Worm (Caenorhabditis elegans) whole organism, L3 larva: ENCODE data around the gene skr-13.

ENCODE experiments used
- R02D3.7 ChIP-seq: fragments of 150-350 bp; optimal IDR thresholded peaks from 2 replicates; lab custom pipeline; 2014; ENCODE audit warnings: missing biosample characterization, missing genetic modification characterization
- ZK546.5 ChIP-seq: sonication (generic microtip); optimal IDR thresholded peaks from 2 replicates; lab custom pipeline; 2017; ENCODE audit warnings: missing biosample characterization, missing genetic modification characterization
- aly-2 ChIP-seq: fragments of 150-350 bp; optimal IDR thresholded peaks from 2 replicates; lab custom pipeline; 2014; ENCODE audit warnings: missing biosample characterization, missing genetic modification characterization
- ama-1 ChIP-seq: fragments of 150-350 bp; optimal IDR thresholded peaks from 2 replicates; lab custom pipeline; 2018
- ceh-16 ChIP-seq: sonication (generic microtip); optimal IDR thresholded peaks from 2 replicates; lab custom pipeline; 2017; ENCODE audit warnings: missing biosample characterization, missing genetic modification characterization
- ceh-28 ChIP-seq: fragments of 150-350 bp; optimal IDR thresholded peaks from 2 replicates; lab custom pipeline; 2014; ENCODE audit warnings: missing biosample characterization, missing genetic modification reagents, missing genetic modification characterization
- ceh-82 ChIP-seq: fragments of 150-350 bp; optimal IDR thresholded peaks from 2 replicates; lab custom pipeline; 2014; ENCODE audit warnings: missing biosample characterization, missing genetic modification characterization
- ceh-9 ChIP-seq: sonication (generic microtip); optimal IDR thresholded peaks from 2 replicates; lab custom pipeline; 2018; ENCODE audit warnings: missing biosample characterization, missing genetic modification characterization
- daf-12 ChIP-seq: fragments of 150-350 bp; optimal IDR thresholded peaks from 2 replicates; lab custom pipeline; 2014; ENCODE audit warnings: missing biosample characterization, missing genetic modification reagents, missing genetic modification characterization
- egl-27 ChIP-seq: sonication (generic microtip); optimal IDR thresholded peaks from 4 replicates; lab custom pipeline; 2017; ENCODE audit warnings: missing biosample characterization, missing genetic modification reagents, missing genetic modification characterization
- egl-5 ChIP-seq: fragments of 150-350 bp; optimal IDR thresholded peaks from 2 replicates; lab custom pipeline; 2017; ENCODE audit warnings: missing biosample characterization, missing genetic modification reagents, missing genetic modification characterization, inconsistent platforms
- elt-1 ChIP-seq: fragments of 150-350 bp; optimal IDR thresholded peaks from 2 replicates; lab custom pipeline; 2014; ENCODE audit warnings: missing biosample characterization, missing genetic modification characterization
- elt-2 ChIP-seq: sonication (generic microtip); optimal IDR thresholded peaks from 2 replicates; lab custom pipeline; 2016; ENCODE audit warnings: missing genetic modification reagents, mild to moderate bottlenecking, missing genetic modification characterization, missing compliant biosample characterization
- fos-1 ChIP-seq: fragments of 150-350 bp; optimal IDR thresholded peaks from 2 replicates; lab custom pipeline; 2014; ENCODE audit warnings: missing biosample characterization, missing genetic modification characterization
- hmg-11 ChIP-seq: sonication (generic microtip); optimal IDR thresholded peaks from 2 replicates; lab custom pipeline; 2016; ENCODE audit warnings: missing genetic modification characterization, missing compliant biosample characterization
- jun-1 ChIP-seq: fragments of 150-350 bp; optimal IDR thresholded peaks from 2 replicates; lab custom pipeline; 2014; ENCODE audit warnings: missing biosample characterization, missing genetic modification reagents, missing genetic modification characterization
- lin-39 ChIP-seq: fragments of 150-350 bp; optimal IDR thresholded peaks from 2 replicates; lab custom pipeline; 2018; ENCODE audit warnings: missing biosample characterization, missing genetic modification reagents, missing genetic modification characterization
- lsy-12 ChIP-seq: sonication (generic microtip); optimal IDR thresholded peaks from 2 replicates; lab custom pipeline; 2016; ENCODE audit warnings: mild to moderate bottlenecking, missing genetic modification characterization, missing compliant biosample characterization
- nfya-1 ChIP-seq: sonication (generic microtip); optimal IDR thresholded peaks from 2 replicates; lab custom pipeline; 2017; ENCODE audit warnings: missing genetic modification characterization, mild to moderate bottlenecking, missing compliant biosample characterization, antibody characterized with exemption, moderate library complexity; ENCODE audit not compliant: insufficient read depth
- nhr-11 ChIP-seq: fragments of 150-350 bp; optimal IDR thresholded peaks from 2 replicates; lab custom pipeline; 2014; ENCODE audit warnings: missing biosample characterization, missing genetic modification characterization
- nhr-12 ChIP-seq: fragments of 150-350 bp; optimal IDR thresholded peaks from 2 replicates; lab custom pipeline; 2014; ENCODE audit warnings: missing biosample characterization, missing genetic modification characterization
- nhr-23 ChIP-seq: fragments of 150-350 bp; optimal IDR thresholded peaks from 2 replicates; lab custom pipeline; 2014; ENCODE audit warnings: missing biosample characterization, missing genetic modification reagents, missing genetic modification characterization
- nhr-25 ChIP-seq: sonication (generic microtip); optimal IDR thresholded peaks from 2 replicates; lab custom pipeline; 2017; ENCODE audit warnings: missing biosample characterization, missing genetic modification characterization
- nhr-28 ChIP-seq: fragments of 150-350 bp; optimal IDR thresholded peaks from 2 replicates; lab custom pipeline; 2014; ENCODE audit warnings: missing biosample characterization, missing genetic modification characterization
- nhr-43 ChIP-seq: sonication (generic microtip); optimal IDR thresholded peaks from 2 replicates; lab custom pipeline; 2016; ENCODE audit warnings: mild to moderate bottlenecking, missing genetic modification characterization, missing compliant biosample characterization; ENCODE audit not compliant: poor library complexity, severe bottlenecking
- nhr-76 ChIP-seq: fragments of 150-350 bp; sonication (generic microtip); optimal IDR thresholded peaks from 5 replicates; lab custom pipeline; 2014; ENCODE audit warnings: missing biosample characterization, missing genetic modification characterization
- nhr-77 ChIP-seq: fragments of 150-350 bp; optimal IDR thresholded peaks from 2 replicates; lab custom pipeline; 2014; ENCODE audit warnings: missing biosample characterization, missing genetic modification characterization
- pha-4 ChIP-seq: fragments of 150-350 bp; optimal IDR thresholded peaks from 2 replicates; lab custom pipeline; 2014; ENCODE audit warnings: missing biosample characterization, missing genetic modification reagents, missing genetic modification characterization
- pqm-1 ChIP-seq: fragments of 150-350 bp; optimal IDR thresholded peaks from 2 replicates; lab custom pipeline; 2017; ENCODE audit warnings: missing biosample characterization, missing genetic modification characterization, inconsistent platforms
- sea-2 ChIP-seq: fragments of 150-350 bp; sonication (generic microtip); optimal IDR thresholded peaks from 4 replicates; lab custom pipeline; 2014; ENCODE audit warnings: missing biosample characterization, missing genetic modification reagents, missing genetic modification characterization
- skn-1 ChIP-seq: fragments of 150-350 bp; optimal IDR thresholded peaks from 2 replicates; lab custom pipeline; 2014; ENCODE audit warnings: missing biosample characterization, missing genetic modification characterization
- snpc-4 ChIP-seq: fragments of 150-350 bp; optimal IDR thresholded peaks from 2 replicates; lab custom pipeline; 2014; ENCODE audit warnings: missing biosample characterization, missing genetic modification characterization
- tbx-2 ChIP-seq: sonication (generic microtip); optimal IDR thresholded peaks from 2 replicates; lab custom pipeline; 2016; ENCODE audit warnings: mild to moderate bottlenecking, missing genetic modification characterization, missing compliant biosample characterization
- unc-39 ChIP-seq: sonication (generic microtip); optimal IDR thresholded peaks from 4 replicates; lab custom pipeline; 2017; ENCODE audit warnings: missing biosample characterization, missing genetic modification characterization
- unc-62 ChIP-seq: fragments of 150-350 bp; sonication (generic microtip); optimal IDR thresholded peaks from 4 replicates; lab custom pipeline; 2014; ENCODE audit warnings: missing biosample characterization, missing genetic modification reagents, missing genetic modification characterization
- zag-1 ChIP-seq: fragments of 150-350 bp; optimal IDR thresholded peaks from 2 replicates; lab custom pipeline; 2014; ENCODE audit warnings: missing biosample characterization, missing genetic modification characterization
- ztf-11 ChIP-seq: fragments of 150-350 bp; optimal IDR thresholded peaks from 2 replicates; lab custom pipeline; 2014; ENCODE audit warnings: missing biosample characterization, missing genetic modification characterization
- ztf-4 ChIP-seq: fragments of 150-350 bp; optimal IDR thresholded peaks from 2 replicates; lab custom pipeline; 2014; ENCODE audit warnings: missing biosample characterization, missing genetic modification characterization

Gene skr-13

ce11 chrIV:17179071-17179470 is 16.7 kb upstream of the skr-13 start:
- TF ChIP-seq nhr-77 (tag; lab: Kevin White, UChicago) (no peak), ztf-4 (tag; lab: Kevin White, UChicago) (no peak), pqm-1 (tag; lab: Kevin White, UChicago) (peak; percentile 82), elt-2 (tag; lab: Kevin White, UChicago) (peak; percentile 66)

- TF ChIP-seq unc-62 (GFP tag; lab: Kevin White, UChicago) (no peak), unc-39 (tag; lab: Kevin White, UChicago) (no peak), nhr-25 (tag; lab: Kevin White, UChicago) (no peak), ama-1 (lab: Kevin White, UChicago) (no peak), fos-1 (no peak)
- TF ChIP-seq, all 47 proteins: peak for 0
Observed at ce11 chrIV:17176177-17176576, 13.8 kb upstream of the skr-13 start, which contains the start of gene C52D10.3. Gene C52D10.3 (plus strand): TSS chrIV:17176477.

- TF ChIP-seq daf-12 (tag; lab: Kevin White, UChicago): no peak
- TF ChIP-seq sea-2: no peak
- TF ChIP-seq ceh-9 (tag; lab: Kevin White, UChicago): no peak
- peak; percentile 33 for TF ChIP-seq pha-4 (tag; lab: Kevin White, UChicago)
- TF ChIP-seq elt-2 (tag; lab: Kevin White, UChicago): peak; percentile 45
- no peak for TF ChIP-seq fos-1
- no peak for TF ChIP-seq lin-39 (tag; lab: Kevin White, UChicago)
- TF ChIP-seq, all 47 proteins: peak for 2
Observed at ce11 chrIV:17174980-17175379, 12.6 kb upstream of the skr-13 start.

- TF ChIP-seq nhr-23 (tag; lab: Kevin White, UChicago): no peak
- no peak for TF ChIP-seq nhr-11 (tag; lab: Kevin White, UChicago)
- peak; percentile 36 for TF ChIP-seq lsy-12
- TF ChIP-seq pha-4 (tag; lab: Kevin White, UChicago): peak; percentile 11
- TF ChIP-seq unc-62 (GFP tag; lab: Kevin White, UChicago): no peak
- TF ChIP-seq sea-2: no peak
- TF ChIP-seq tbx-2 (tag; lab: Kevin White, UChicago): no peak
- TF ChIP-seq daf-12 (tag; lab: Kevin White, UChicago): no peak
- no peak for TF ChIP-seq nfya-1
- TF ChIP-seq elt-2 (tag; lab: Kevin White, UChicago): peak; percentile 98
- TF ChIP-seq skn-1 (tag; lab: Kevin White, UChicago): no peak
- TF ChIP-seq fos-1: peak; percentile 24
- no peak for TF ChIP-seq nhr-28 (tag; lab: Kevin White, UChicago)
- TF ChIP-seq egl-27 (tag; lab: Kevin White, UChicago): no peak
- peak; percentile 94 for TF ChIP-seq pqm-1 (tag; lab: Kevin White, UChicago)
- no peak for TF ChIP-seq snpc-4 (tag; lab: Kevin White, UChicago)
- no peak for TF ChIP-seq elt-1 (tag; lab: Kevin White, UChicago)
- no peak for TF ChIP-seq R02D3.7 (tag; lab: Kevin White, UChicago)
- no peak for TF ChIP-seq egl-5 (tag; lab: Kevin White, UChicago)
- no peak for TF ChIP-seq aly-2 (tag; lab: Kevin White, UChicago)
- no peak for TF ChIP-seq ceh-82 (tag; lab: Kevin White, UChicago)
- no peak for TF ChIP-seq ceh-16 (tag; lab: Kevin White, UChicago)
- TF ChIP-seq ceh-28: peak; percentile 19
Observed at ce11 chrIV:17174087-17174486, 11.7 kb upstream of the skr-13 start.

ce11 chrIV:17171732-17172131 is 9.3 kb upstream of the skr-13 start:
- TF ChIP-seq jun-1 (tag; lab: Kevin White, UChicago): peak; percentile 74
- no peak for TF ChIP-seq nhr-76 (tag; lab: Kevin White, UChicago)
- no peak for TF ChIP-seq ama-1 (lab: Kevin White, UChicago)
- peak; percentile 98 for TF ChIP-seq pqm-1 (tag; lab: Kevin White, UChicago)
- peak; percentile 99 for TF ChIP-seq elt-2 (tag; lab: Kevin White, UChicago)
- TF ChIP-seq pha-4 (tag; lab: Kevin White, UChicago): peak; percentile 80
- TF ChIP-seq, all 47 proteins: peak for 4

- TF ChIP-seq nhr-23 (tag; lab: Kevin White, UChicago): no peak
- no peak for TF ChIP-seq zag-1
- no peak for TF ChIP-seq aly-2 (tag; lab: Kevin White, UChicago)
- no peak for TF ChIP-seq ztf-11 (tag; lab: Kevin White, UChicago)
- TF ChIP-seq nhr-43: no peak
- TF ChIP-seq daf-12 (tag; lab: Kevin White, UChicago): no peak
- TF ChIP-seq hmg-11 (tag; lab: Kevin White, UChicago): no peak
- TF ChIP-seq nhr-12 (tag; lab: Kevin White, UChicago): no peak
- TF ChIP-seq sea-2: no peak
- no peak for TF ChIP-seq nfya-1
- no peak for TF ChIP-seq nhr-25 (tag; lab: Kevin White, UChicago)
- no peak for TF ChIP-seq ZK546.5 (tag; lab: Kevin White, UChicago)
Observed at ce11 chrIV:17166974-17167373, 4.6 kb upstream of the skr-13 start, which contains the start of gene skr-12. Gene skr-12 (plus strand): TSS chrIV:17167274.
